Fruit fly (Drosophila melanogaster) whole organism, pupa: ENCODE measurements around the gene zld.

Source experiments
- CG10348 ChIP-seq: fragments of 200-800 bp; sonication (Bioruptor generic); IDR thresholded peaks from 2 replicates; pipeline ENCODE4 v1.3.6; 2022; ENCODE audit warnings: missing biosample characterization, missing genetic modification characterization
- CG12605 ChIP-seq: fragments of 200-800 bp; sonication (Bioruptor generic); IDR thresholded peaks from 2 replicates; pipeline ENCODE4 v1.3.6; 2022; ENCODE audit warnings: missing biosample characterization, missing genetic modification characterization
- CG13204 ChIP-seq: fragments of 200-800 bp; sonication (Bioruptor generic); optimal IDR thresholded peaks from 2 replicates; lab custom pipeline; 2018; ENCODE audit warnings: missing biosample characterization, mild to moderate bottlenecking, missing genetic modification characterization, moderate library complexity
- CG14655 ChIP-seq: fragments of 200-800 bp; sonication (Bioruptor generic); optimal IDR thresholded peaks from 3 replicates; lab custom pipeline; 2017; ENCODE audit warnings: mild to moderate bottlenecking, missing biosample characterization, missing genetic modification reagents, missing genetic modification characterization
- CG15710 ChIP-seq: fragments of 200-800 bp; sonication (Bioruptor generic); optimal IDR thresholded peaks from 2 replicates; lab custom pipeline; 2018; ENCODE audit warnings: missing biosample characterization, mild to moderate bottlenecking, missing genetic modification characterization, moderate library complexity
- CG17806 ChIP-seq: fragments of 200-800 bp; sonication (Bioruptor generic); optimal IDR thresholded peaks from 2 replicates; lab custom pipeline; 2018; ENCODE audit warnings: missing biosample characterization, mild to moderate bottlenecking, missing genetic modification characterization, moderate library complexity
- CG32121 ChIP-seq: fragments of 200-800 bp; sonication (Bioruptor generic); IDR thresholded peaks from 2 replicates; pipeline ENCODE4 v1.3.6; 2022; ENCODE audit warnings: missing biosample characterization, missing genetic modification characterization
- CG34367 ChIP-seq: fragments of 200-800 bp; sonication (Bioruptor generic); optimal IDR thresholded peaks from 2 replicates; lab custom pipeline; 2018; ENCODE audit warnings: missing biosample characterization, mild to moderate bottlenecking, missing genetic modification characterization
- CG4496 ChIP-seq: fragments of 200-800 bp; sonication (Bioruptor generic); IDR thresholded peaks from 3 replicates; pipeline ENCODE4 v1.3.6; 2022; ENCODE audit warnings: missing biosample characterization, missing genetic modification characterization
- CG8159 ChIP-seq: fragments of 200-800 bp; sonication (Bioruptor generic); optimal IDR thresholded peaks from 3 replicates; lab custom pipeline; 2018; ENCODE audit warnings: missing biosample characterization, mild to moderate bottlenecking, missing genetic modification characterization, moderate library complexity
- CG8301 ChIP-seq: fragments of 200-800 bp; sonication (Bioruptor generic); optimal IDR thresholded peaks from 2 replicates; lab custom pipeline; 2018; ENCODE audit warnings: missing biosample characterization, mild to moderate bottlenecking, missing genetic modification characterization
- CG9948 ChIP-seq: fragments of 200-800 bp; sonication (Bioruptor generic); optimal IDR thresholded peaks from 2 replicates; lab custom pipeline; 2018; ENCODE audit warnings: missing biosample characterization, mild to moderate bottlenecking, missing genetic modification characterization, moderate library complexity
- D1 ChIP-seq: fragments of 200-800 bp; sonication (Bioruptor generic); optimal IDR thresholded peaks from 2 replicates; lab custom pipeline; 2018; ENCODE audit warnings: missing biosample characterization, mild to moderate bottlenecking, missing genetic modification characterization, moderate library complexity
- EcR ChIP-seq: fragments of 200-800 bp; sonication (Bioruptor generic); optimal IDR thresholded peaks from 3 replicates; lab custom pipeline; 2019; ENCODE audit warnings: missing biosample characterization, missing genetic modification characterization, mild to moderate bottlenecking, moderate library complexity, missing genetic modification reagents
- Ets98B ChIP-seq: fragments of 200-800 bp; sonication (Bioruptor generic); IDR thresholded peaks from 2 replicates; pipeline ENCODE4 v1.3.6; 2022; ENCODE audit warnings: missing biosample characterization, missing genetic modification characterization
- Pif1A ChIP-seq: fragments of 200-800 bp; sonication (Bioruptor generic); optimal IDR thresholded peaks from 3 replicates; lab custom pipeline; 2016; ENCODE audit warnings: missing biosample characterization, missing genetic modification characterization
- Pif1B ChIP-seq: fragments of 200-800 bp; sonication (Bioruptor generic); optimal IDR thresholded peaks from 3 replicates; lab custom pipeline; 2016; ENCODE audit warnings: missing biosample characterization, missing genetic modification characterization
- Snoo ChIP-seq: fragments of 200-800 bp; sonication (Bioruptor generic); optimal IDR thresholded peaks from 3 replicates; lab custom pipeline; 2017; ENCODE audit warnings: missing biosample characterization, mild to moderate bottlenecking, missing genetic modification characterization, inconsistent platforms
- fd96Ca ChIP-seq: fragments of 200-800 bp; sonication (Bioruptor generic); IDR thresholded peaks from 3 replicates; pipeline ENCODE4 v1.3.6; 2022; ENCODE audit warnings: missing biosample characterization, missing genetic modification characterization
- gl ChIP-seq: fragments of 200-800 bp; sonication (Bioruptor generic); optimal IDR thresholded peaks from 2 replicates; lab custom pipeline; 2018; ENCODE audit warnings: missing biosample characterization, mild to moderate bottlenecking, missing genetic modification characterization
- rn ChIP-seq: fragments of 200-800 bp; sonication (Bioruptor generic); IDR thresholded peaks from 2 replicates; pipeline ENCODE4 v1.3.6; 2022; ENCODE audit warnings: missing biosample characterization, missing genetic modification characterization

zld gene

dm6 chrX:19775055-19775645 is 8.2 kb downstream of the zld start:
- TF ChIP-seq CG9948 (tag; lab: Kevin White, UChicago) = no peak
- no peak for TF ChIP-seq CG15710
- no peak for TF ChIP-seq EcR
- TF ChIP-seq CG14655 (GFP tag; lab: Kevin White, UChicago) = no peak
- no peak for TF ChIP-seq Pif1B (GFP tag; lab: Kevin White, UChicago)
- no peak for TF ChIP-seq Ets98B (GFP tag; lab: Robert Waterston, UW)
- no peak for TF ChIP-seq CG8301 (tag; lab: Kevin White, UChicago)
- no peak for TF ChIP-seq fd96Ca
- TF ChIP-seq CG8159 (tag; lab: Kevin White, UChicago) = no peak
- no peak; the same call in 2 of the 3 replicates for TF ChIP-seq CG4496 (GFP tag; lab: Robert Waterston, UW)
- TF ChIP-seq CG34367 (tag; lab: Kevin White, UChicago) = no peak
- TF ChIP-seq CG12605 (GFP tag; lab: Robert Waterston, UW) = no peak
- no peak for TF ChIP-seq gl (tag; lab: Kevin White, UChicago)
- TF ChIP-seq Pif1A (GFP tag; lab: Kevin White, UChicago) = no peak
- no peak for TF ChIP-seq rn (GFP tag; lab: Robert Waterston, UW)
- no peak for TF ChIP-seq CG32121 (GFP tag; lab: Robert Waterston, UW)
- TF ChIP-seq CG10348 (GFP tag; lab: Robert Waterston, UW) = no peak
- TF ChIP-seq D1 (tag; lab: Kevin White, UChicago) = no peak
- no peak for TF ChIP-seq CG17806 (tag; lab: Kevin White, UChicago)

- no peak for TF ChIP-seq CG9948 (tag; lab: Kevin White, UChicago)
- TF ChIP-seq CG4496 (GFP tag; lab: Robert Waterston, UW) = peak; percentile 38; the same call in 1 of the 3 replicates
- peak; percentile 43 for TF ChIP-seq CG13204 (GFP tag; lab: Kevin White, UChicago)
These were observed 9.3 kb downstream of the zld start for dm6 chrX:19773734-19774702.

- TF ChIP-seq CG8301 (tag; lab: Kevin White, UChicago) (no peak), rn (GFP tag; lab: Robert Waterston, UW) (no peak), CG17806 (tag; lab: Kevin White, UChicago) (no peak)
These were observed 11.2 kb downstream of the zld start for dm6 chrX:19772002-19772622.

- TF ChIP-seq CG15710 (peak; percentile 39), EcR (no peak), CG34367 (tag; lab: Kevin White, UChicago) (peak; percentile 46), CG32121 (GFP tag; lab: Robert Waterston, UW) (no peak), CG17806 (tag; lab: Kevin White, UChicago) (peak; percentile 64), Pif1A (GFP tag; lab: Kevin White, UChicago) (peak; percentile 18), gl (tag; lab: Kevin White, UChicago) (peak; percentile 27), CG8301 (tag; lab: Kevin White, UChicago) (peak; percentile 45), fd96Ca (no peak), CG12605 (GFP tag; lab: Robert Waterston, UW) (peak; percentile 7; the same call in 1 of the 2 replicates), CG14655 (GFP tag; lab: Kevin White, UChicago) (peak; percentile 49), Snoo (peak; percentile 37), CG8159 (tag; lab: Kevin White, UChicago) (peak; percentile 54), Ets98B (GFP tag; lab: Robert Waterston, UW) (no peak), CG9948 (tag; lab: Kevin White, UChicago) (peak; percentile 58), Pif1B (GFP tag; lab: Kevin White, UChicago) (peak; percentile 51), CG4496 (GFP tag; lab: Robert Waterston, UW) (0 out of 3 replicates have a peak, but pooled peaks have one; percentile 27), D1 (tag; lab: Kevin White, UChicago) (no peak)
These were observed 13.4 kb downstream of the zld start for dm6 chrX:19769821-19770519.

- TF ChIP-seq CG13204 (GFP tag; lab: Kevin White, UChicago) (no peak), Snoo (no peak), CG17806 (tag; lab: Kevin White, UChicago) (no peak), gl (tag; lab: Kevin White, UChicago) (no peak), fd96Ca (no peak), CG14655 (GFP tag; lab: Kevin White, UChicago) (peak; percentile 19), CG8301 (tag; lab: Kevin White, UChicago) (no peak), Ets98B (GFP tag; lab: Robert Waterston, UW) (no peak), Pif1A (GFP tag; lab: Kevin White, UChicago) (no peak), CG12605 (GFP tag; lab: Robert Waterston, UW) (no peak), CG4496 (GFP tag; lab: Robert Waterston, UW) (no peak), CG8159 (tag; lab: Kevin White, UChicago) (peak; percentile 2), CG10348 (GFP tag; lab: Robert Waterston, UW) (no peak)
These were observed 17.7 kb downstream of the zld start for dm6 chrX:19765490-19766212.
